Worm (Caenorhabditis elegans): ENCODE measurements around the gene D1086.9.

The D1086.9 gene

DNA sequence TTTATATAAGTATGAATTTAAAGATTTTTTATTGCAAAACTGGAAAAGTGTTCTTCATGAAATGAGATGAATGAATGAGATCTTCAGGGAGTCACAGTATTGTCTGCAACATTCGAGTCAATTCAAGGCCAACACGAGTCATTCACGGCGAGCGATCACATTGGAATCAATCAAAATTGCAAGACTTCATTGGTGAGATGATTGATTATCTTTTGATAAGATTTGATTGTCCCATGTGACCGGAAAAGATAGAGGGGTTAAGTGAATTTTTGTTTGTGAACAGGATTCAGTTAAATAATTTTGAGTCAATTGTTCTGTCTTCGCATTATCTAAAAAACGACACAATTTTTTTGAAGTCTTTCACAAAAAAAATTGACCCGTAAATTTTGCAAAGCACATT, 9.1 kb upstream of the D1086.9 start:
- peak; percentile 26 for TF ChIP-seq unc-62 (GFP tag; optimal IDR thresholded peaks at IDR 0.05)
- no peak for TF ChIP-seq cnd-1 (tag; optimal IDR thresholded peaks at IDR 0.05)
- no peak for TF ChIP-seq nhr-76 (tag; optimal IDR thresholded peaks at IDR 0.05)
- TF ChIP-seq M03D4.4 (tag; optimal IDR thresholded peaks at IDR 0.05) = no peak

DNA sequence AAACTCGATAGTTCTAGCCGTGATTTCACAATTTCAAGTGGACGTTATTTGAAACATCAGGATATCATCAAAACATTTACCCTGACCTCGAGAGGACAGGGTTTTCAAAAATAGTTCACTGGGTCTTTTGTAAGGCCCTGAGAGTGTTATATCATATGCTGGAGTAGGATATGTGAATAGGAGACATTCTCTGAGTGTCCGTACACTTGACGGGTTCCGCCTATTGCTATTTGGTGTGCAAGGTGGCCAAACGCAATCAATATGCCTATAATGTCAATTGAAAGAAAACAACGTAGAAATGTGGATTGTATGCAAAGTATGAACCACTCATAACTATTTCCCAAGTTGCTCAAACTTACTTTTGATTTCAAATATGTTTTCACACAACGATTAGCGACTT, 6.7 kb upstream of the D1086.9 start:
- TF ChIP-seq lsy-2 (tag; optimal IDR thresholded peaks at IDR 0.05) = no peak

DNA sequence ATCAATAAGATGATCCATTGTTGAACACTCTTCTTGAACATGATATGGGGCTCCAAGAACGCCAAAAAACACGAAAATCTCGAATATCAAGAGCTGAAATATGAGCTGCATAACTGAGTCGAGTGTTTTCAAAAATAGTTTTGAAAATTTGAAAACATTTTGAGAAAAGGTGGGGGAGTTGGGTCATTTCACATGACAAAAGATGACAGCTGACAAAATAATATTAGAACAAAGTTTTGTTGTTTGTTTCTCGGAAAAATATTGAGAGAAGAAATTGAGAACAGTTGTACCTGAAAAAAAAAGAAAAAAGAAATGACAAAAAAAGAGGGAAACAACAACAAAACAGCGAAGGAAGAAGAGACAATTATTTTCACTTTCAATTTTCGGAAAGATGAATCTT, 5.6 kb upstream of the D1086.9 start, which contains the start of the genes D1086.2 and D1086.1:
TSS of gene D1086.2 (minus strand) at position 150 of the 400 bp plus-strand sequence.
TSS of gene D1086.1 (plus strand) at position 340 of the 400 bp plus-strand sequence.
- no peak for TF ChIP-seq nhr-2 (tag; optimal IDR thresholded peaks at IDR 0.05)

ce11 chrV:14100886-14101285, 3.2 kb upstream of the D1086.9 start, which contains the start of gene D1086.12:
Gene D1086.12, plus strand, starts transcription at chrV:14101186.
- TF ChIP-seq hlh-1 (tag; optimal IDR thresholded peaks at IDR 0.05) (peak; percentile 90), unc-62 (GFP tag; optimal IDR thresholded peaks at IDR 0.05) (no peak)

DNA sequence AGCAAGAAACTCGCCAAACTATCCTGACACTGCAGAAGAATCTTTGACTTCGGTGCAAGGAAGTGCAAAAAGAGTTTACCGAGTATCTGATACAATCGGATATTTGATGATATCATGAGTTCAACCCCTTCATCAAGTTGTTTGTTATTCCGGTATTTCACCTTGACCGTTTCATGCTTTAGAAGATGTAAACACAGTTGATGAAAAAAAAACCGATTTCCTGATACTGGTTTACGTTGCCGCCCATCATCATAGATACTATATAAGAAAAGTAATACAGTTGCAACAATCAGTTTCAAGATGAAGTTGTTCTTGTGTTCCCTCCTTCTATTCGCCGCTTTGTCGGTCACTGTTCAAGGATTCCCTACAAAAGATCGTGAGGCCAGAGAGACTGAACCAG, 3.4 kb downstream of the D1086.9 start, which contains the start of gene H39E23.3:
TSS of gene H39E23.3 (plus strand) at position 301 of the 400 bp plus-strand sequence.
- no peak for TF ChIP-seq drap-1 (GFP tag; optimal IDR thresholded peaks at IDR 0.05)
- TF ChIP-seq nhr-28 (tag; optimal IDR thresholded peaks at IDR 0.05) = no peak
- no peak for TF ChIP-seq cnd-1 (tag; optimal IDR thresholded peaks at IDR 0.05)
- no peak for TF ChIP-seq ceh-39 (tag; optimal IDR thresholded peaks at IDR 0.05)
- TF ChIP-seq snpc-4 (tag; optimal IDR thresholded peaks at IDR 0.05) = no peak
- TF ChIP-seq ceh-83 (GFP tag; optimal IDR thresholded peaks at IDR 0.05) = no peak
- no peak for TF ChIP-seq M03D4.4 (tag; optimal IDR thresholded peaks at IDR 0.05)
- TF ChIP-seq ceh-43 (GFP tag; optimal IDR thresholded peaks at IDR 0.05) = no peak
- no peak for TF ChIP-seq mab-5 (tag; optimal IDR thresholded peaks at IDR 0.05)
- no peak for TF ChIP-seq nhr-76 (tag; optimal IDR thresholded peaks at IDR 0.05)
- TF ChIP-seq zip-8 (tag; optimal IDR thresholded peaks at IDR 0.05) = no peak
- no peak for TF ChIP-seq nhr-12 (tag; optimal IDR thresholded peaks at IDR 0.05)
- TF ChIP-seq elt-3 (tag; optimal IDR thresholded peaks at IDR 0.05) = no peak
- no peak for TF ChIP-seq ztf-11 (tag; optimal IDR thresholded peaks at IDR 0.05)
- TF ChIP-seq unc-120 (tag; optimal IDR thresholded peaks at IDR 0.05; ENCODE audit: poor library complexity, severe bottlenecking) = no peak
- TF ChIP-seq hlh-1 (tag; optimal IDR thresholded peaks at IDR 0.05) = no peak
- TF ChIP-seq unc-39 (tag; optimal IDR thresholded peaks at IDR 0.05) = no peak
- TF ChIP-seq tbx-8 (GFP tag; optimal IDR thresholded peaks at IDR 0.05) = no peak
- TF ChIP-seq ham-2 (GFP tag; optimal IDR thresholded peaks at IDR 0.05) = no peak

DNA sequence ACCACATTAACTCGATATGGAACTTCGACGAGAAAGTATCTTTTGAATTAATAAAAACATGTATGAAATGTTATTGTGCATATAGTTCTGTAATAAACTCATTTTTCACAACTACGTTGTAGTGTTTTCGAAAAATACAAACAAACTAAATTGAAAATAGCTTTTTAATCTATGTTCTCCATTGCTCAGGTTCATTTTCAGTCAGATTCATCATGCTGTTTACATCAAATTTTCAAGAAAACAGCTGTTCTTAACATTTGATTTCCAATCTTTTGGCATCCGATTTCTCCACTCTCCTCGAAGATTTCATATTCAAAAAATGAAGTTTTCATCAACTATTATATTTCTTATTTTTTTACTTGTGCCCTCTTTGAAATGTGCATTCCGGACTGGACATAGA, 6.0 kb downstream of the D1086.9 start, which contains the start of gene H39E23.2:
TSS of gene H39E23.2 (plus strand) at position 301 of the 400 bp plus-strand sequence.
- TF ChIP-seq elt-3 (tag; optimal IDR thresholded peaks at IDR 0.05) (no peak), ceh-39 (tag; optimal IDR thresholded peaks at IDR 0.05) (no peak), tbx-8 (GFP tag; optimal IDR thresholded peaks at IDR 0.05) (no peak), hlh-1 (tag; optimal IDR thresholded peaks at IDR 0.05) (no peak), lsy-2 (tag; optimal IDR thresholded peaks at IDR 0.05) (no peak), blmp-1 (tag; optimal IDR thresholded peaks at IDR 0.05) (no peak), bed-3 (GFP tag; optimal IDR thresholded peaks at IDR 0.05) (no peak), unc-39 (tag; optimal IDR thresholded peaks at IDR 0.05) (no peak), sem-2 (GFP tag; optimal IDR thresholded peaks at IDR 0.05) (no peak), ceh-43 (GFP tag; optimal IDR thresholded peaks at IDR 0.05) (no peak), cnd-1 (tag; optimal IDR thresholded peaks at IDR 0.05) (no peak), drap-1 (GFP tag; optimal IDR thresholded peaks at IDR 0.05) (no peak), ham-2 (GFP tag; optimal IDR thresholded peaks at IDR 0.05) (no peak), nhr-2 (tag; optimal IDR thresholded peaks at IDR 0.05) (no peak), snpc-4 (tag; optimal IDR thresholded peaks at IDR 0.05) (no peak)

- TF ChIP-seq lsy-2 (tag; optimal IDR thresholded peaks at IDR 0.05) (no peak), hlh-1 (tag; optimal IDR thresholded peaks at IDR 0.05) (no peak), flh-1 (GFP tag; optimal IDR thresholded peaks at IDR 0.05) (no peak), ztf-11 (tag; optimal IDR thresholded peaks at IDR 0.05) (no peak), unc-120 (tag; optimal IDR thresholded peaks at IDR 0.05; ENCODE audit: poor library complexity, severe bottlenecking) (no peak), snpc-4 (tag; optimal IDR thresholded peaks at IDR 0.05) (no peak), ceh-43 (GFP tag; optimal IDR thresholded peaks at IDR 0.05) (no peak), nhr-76 (tag; optimal IDR thresholded peaks at IDR 0.05) (no peak), drap-1 (GFP tag; optimal IDR thresholded peaks at IDR 0.05) (no peak), mab-5 (tag; optimal IDR thresholded peaks at IDR 0.05) (no peak), lin-32 (GFP tag; optimal IDR thresholded peaks at IDR 0.05) (no peak), elt-3 (tag; optimal IDR thresholded peaks at IDR 0.05) (no peak), unc-62 (GFP tag; optimal IDR thresholded peaks at IDR 0.05) (no peak), sem-2 (GFP tag; optimal IDR thresholded peaks at IDR 0.05) (no peak)
These were observed 16.6 kb downstream of the D1086.9 start for ce11 chrV:14120674-14121073.
